Worm (Caenorhabditis elegans) whole organism, L3 larva: ENCODE results near the gene snf-10.

ENCODE experiments used
- ceh-16 ChIP-seq: sonication (generic microtip); optimal IDR thresholded peaks from 2 replicates; lab custom pipeline; 2017; ENCODE audit warnings: missing biosample characterization, missing genetic modification characterization
- fkh-2 ChIP-seq: fragments of 150-350 bp; optimal IDR thresholded peaks from 2 replicates; lab custom pipeline; 2014; ENCODE audit warnings: missing biosample characterization, missing genetic modification reagents, missing genetic modification characterization
- lin-15B ChIP-seq: fragments of 150-350 bp; optimal IDR thresholded peaks from 2 replicates; lab custom pipeline; 2014; ENCODE audit warnings: missing biosample characterization, missing genetic modification characterization
- nhr-25 ChIP-seq: sonication (generic microtip); optimal IDR thresholded peaks from 2 replicates; lab custom pipeline; 2017; ENCODE audit warnings: missing biosample characterization, missing genetic modification characterization

DNA sequence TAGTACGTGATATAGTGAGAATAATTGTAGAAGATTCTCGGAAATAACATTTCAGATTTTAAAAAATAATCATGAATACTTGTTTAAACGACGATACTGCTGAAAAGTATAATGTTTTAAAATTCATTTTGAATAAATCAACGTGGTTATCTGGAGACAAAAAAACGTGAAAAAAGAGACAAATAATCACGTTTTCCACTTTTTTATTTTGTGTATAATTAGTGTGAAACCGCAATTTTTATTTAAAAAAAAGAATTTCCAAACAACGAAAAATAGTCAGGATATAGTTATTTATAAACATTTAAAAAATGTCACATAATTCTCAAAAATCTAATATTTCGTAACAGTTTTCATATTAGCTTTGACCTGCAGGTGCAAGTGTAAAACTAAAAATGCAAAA, 34.3 kb downstream of the snf-10 start, which contains the start of gene F15H10.7:
- no peak for TF ChIP-seq lin-15B (tag; lab: Kevin White, UChicago)
- TF ChIP-seq ceh-16 (tag; lab: Kevin White, UChicago) = no peak
- no peak for TF ChIP-seq nhr-25 (tag; lab: Kevin White, UChicago)
- TF ChIP-seq fkh-2 = no peak
